Worm (Caenorhabditis elegans) whole organism, late embryonic: ENCODE results near the gene dbl-1.
A peak's percentile ranks its signal among the peaks of the same experiment; 100 is the strongest.

ENCODE experiments used
- C08G9.2 ChIP-seq: sonication (generic microtip); optimal IDR thresholded peaks from 2 replicates; lab custom pipeline; 2016; ENCODE audit warnings: mild to moderate bottlenecking, missing genetic modification characterization, moderate library complexity, missing compliant biosample characterization
- F13H6.1 ChIP-seq: sonication (generic microtip); optimal IDR thresholded peaks from 2 replicates; lab custom pipeline; 2016; ENCODE audit warnings: missing genetic modification characterization, missing compliant biosample characterization
- K02D7.2 ChIP-seq: sonication (generic microtip); optimal IDR thresholded peaks from 2 replicates; lab custom pipeline; 2017; ENCODE audit warnings: mild to moderate bottlenecking, missing genetic modification characterization, missing compliant biosample characterization
- T23F11.4 ChIP-seq: fragments of 200-800 bp; sonication (Bioruptor generic); optimal IDR thresholded peaks from 2 replicates; lab custom pipeline; 2018; ENCODE audit warnings: mild to moderate bottlenecking, missing genetic modification characterization, missing compliant biosample characterization
- ahr-1 ChIP-seq: sonication (generic microtip); optimal IDR thresholded peaks from 2 replicates; lab custom pipeline; 2016; ENCODE audit warnings: missing genetic modification characterization, missing compliant biosample characterization
- ceh-18 ChIP-seq: sonication (generic microtip); optimal IDR thresholded peaks from 2 replicates; lab custom pipeline; 2016; ENCODE audit warnings: missing genetic modification characterization, missing compliant biosample characterization
- ceh-19 ChIP-seq: fragments of 200-800 bp; sonication (Bioruptor generic); optimal IDR thresholded peaks from 2 replicates; lab custom pipeline; 2018; ENCODE audit warnings: mild to moderate bottlenecking, missing genetic modification characterization, missing compliant biosample characterization
- ceh-2 ChIP-seq: sonication (generic microtip); optimal IDR thresholded peaks from 2 replicates; lab custom pipeline; 2016; ENCODE audit warnings: missing genotype, missing genetic modification characterization, missing compliant biosample characterization
- ceh-22 ChIP-seq: sonication (generic microtip); optimal IDR thresholded peaks from 2 replicates; lab custom pipeline; 2017; ENCODE audit warnings: missing biosample characterization, missing genetic modification characterization
- ceh-30 ChIP-seq: fragments of 150-350 bp; optimal IDR thresholded peaks from 2 replicates; lab custom pipeline; 2014; ENCODE audit warnings: missing biosample characterization, missing genetic modification characterization
- ceh-31 ChIP-seq: sonication (generic microtip); optimal IDR thresholded peaks from 2 replicates; lab custom pipeline; 2016; ENCODE audit warnings: missing genetic modification characterization, missing compliant biosample characterization
- ceh-34 ChIP-seq: sonication (generic microtip); optimal IDR thresholded peaks from 2 replicates; lab custom pipeline; 2016; ENCODE audit warnings: mild to moderate bottlenecking, missing genetic modification characterization, missing compliant biosample characterization
- ceh-6 ChIP-seq: fragments of 200-800 bp; sonication (Bioruptor generic); optimal IDR thresholded peaks from 2 replicates; lab custom pipeline; 2018; ENCODE audit warnings: mild to moderate bottlenecking, missing genetic modification characterization, missing compliant biosample characterization
- dve-1 ChIP-seq: sonication (generic microtip); optimal IDR thresholded peaks from 2 replicates; lab custom pipeline; 2017; ENCODE audit warnings: antibody characterized with exemption, mild to moderate bottlenecking, missing genetic modification characterization, missing compliant biosample characterization
- ets-4 ChIP-seq: sonication (generic microtip); optimal IDR thresholded peaks from 2 replicates; lab custom pipeline; 2016; ENCODE audit warnings: missing genetic modification characterization, missing compliant biosample characterization
- fax-1 ChIP-seq: sonication (generic microtip); optimal IDR thresholded peaks from 2 replicates; lab custom pipeline; 2016; ENCODE audit warnings: missing genotype, missing genetic modification characterization, missing compliant biosample characterization
- fkh-6 ChIP-seq: sonication (generic microtip); optimal IDR thresholded peaks from 2 replicates; lab custom pipeline; 2016; ENCODE audit warnings: missing genetic modification characterization, missing compliant biosample characterization
- hlh-30 ChIP-seq: sonication (generic microtip); optimal IDR thresholded peaks from 2 replicates; lab custom pipeline; 2017; ENCODE audit warnings: antibody characterized with exemption, missing genetic modification characterization, missing compliant biosample characterization; ENCODE audit not compliant: insufficient read depth
- hlh-8 ChIP-seq: sonication (generic microtip); optimal IDR thresholded peaks from 2 replicates; lab custom pipeline; 2016; ENCODE audit warnings: missing genotype, missing genetic modification characterization, missing compliant biosample characterization
- mec-3 ChIP-seq: sonication (generic microtip); optimal IDR thresholded peaks from 2 replicates; lab custom pipeline; 2016; ENCODE audit warnings: borderline replicate concordance, missing genetic modification characterization, missing compliant biosample characterization
- nhr-232 ChIP-seq: sonication (generic microtip); optimal IDR thresholded peaks from 2 replicates; lab custom pipeline; 2016; ENCODE audit warnings: missing genetic modification characterization, missing compliant biosample characterization
- pat-9 ChIP-seq: fragments of 200-800 bp; sonication (Bioruptor generic); optimal IDR thresholded peaks from 2 replicates; lab custom pipeline; 2018; ENCODE audit warnings: mild to moderate bottlenecking, missing genetic modification characterization, moderate library complexity, missing compliant biosample characterization
- ref-2 ChIP-seq: sonication (generic microtip); optimal IDR thresholded peaks from 2 replicates; lab custom pipeline; 2016; ENCODE audit warnings: missing genetic modification characterization, missing compliant biosample characterization
- rnt-1 ChIP-seq: sonication (generic microtip); optimal IDR thresholded peaks from 2 replicates; lab custom pipeline; 2016; ENCODE audit warnings: missing genetic modification characterization, missing compliant biosample characterization
- sox-2 ChIP-seq: fragments of 200-800 bp; sonication (Bioruptor generic); IDR thresholded peaks from 2 replicates; pipeline ENCODE4 v1.3.6; 2022; ENCODE audit warnings: missing genetic modification reagents, missing genetic modification characterization, missing compliant biosample characterization
- syd-9 ChIP-seq: sonication (generic microtip); optimal IDR thresholded peaks from 2 replicates; lab custom pipeline; 2016; ENCODE audit warnings: mild to moderate bottlenecking, missing genetic modification characterization, moderate library complexity, missing compliant biosample characterization
- tbx-2 ChIP-seq: sonication (generic microtip); optimal IDR thresholded peaks from 2 replicates; lab custom pipeline; 2016; ENCODE audit warnings: missing genetic modification characterization, missing compliant biosample characterization
- tbx-7 ChIP-seq: sonication (generic microtip); optimal IDR thresholded peaks from 2 replicates; lab custom pipeline; 2016; ENCODE audit warnings: missing genotype, missing genetic modification characterization, missing compliant biosample characterization
- ttx-3 ChIP-seq: sonication (generic microtip); optimal IDR thresholded peaks from 2 replicates; lab custom pipeline; 2016; ENCODE audit warnings: missing genetic modification reagents, missing genetic modification characterization, missing compliant biosample characterization
- unc-42 ChIP-seq: sonication (generic microtip); optimal IDR thresholded peaks from 2 replicates; lab custom pipeline; 2016; ENCODE audit warnings: missing genotype, missing genetic modification characterization, missing compliant biosample characterization
- unc-55 ChIP-seq: sonication (generic microtip); optimal IDR thresholded peaks from 2 replicates; lab custom pipeline; 2017; ENCODE audit warnings: missing biosample characterization, missing genetic modification reagents, missing genetic modification characterization
- unc-86 ChIP-seq: sonication (generic microtip); optimal IDR thresholded peaks from 2 replicates; lab custom pipeline; 2016; ENCODE audit warnings: missing genetic modification characterization, missing compliant biosample characterization
- zip-5 ChIP-seq: sonication (generic microtip); optimal IDR thresholded peaks from 2 replicates; lab custom pipeline; 2016; ENCODE audit warnings: missing genetic modification characterization, missing compliant biosample characterization
- ztf-16 ChIP-seq: sonication (generic microtip); optimal IDR thresholded peaks from 2 replicates; lab custom pipeline; 2017; ENCODE audit warnings: missing genetic modification characterization, missing compliant biosample characterization

The dbl-1 gene

ce11 chrV:6768452-6768929 is 10.6 kb downstream of the dbl-1 start, which contains the start of the genes T25F10.1 and clik-1:
Gene T25F10.1 (plus strand): TSS chrV:6768502.
Gene clik-1 (minus strand): TSS chrV:6768732.
- peak; percentile 7 for TF ChIP-seq unc-55
- TF ChIP-seq ceh-31, result no peak
- peak; percentile 41 for TF ChIP-seq ceh-34
- no peak for TF ChIP-seq ztf-16 (tag; lab: Kevin White, UChicago)
- peak; percentile 19 for TF ChIP-seq F13H6.1 (tag; lab: Kevin White, UChicago)
- peak; percentile 65 for TF ChIP-seq rnt-1
- peak; percentile 89 for TF ChIP-seq ceh-18

ce11 chrV:6769440-6769839 is 11.5 kb downstream of the dbl-1 start:
- no peak for TF ChIP-seq pat-9 (tag; lab: Kevin White, UChicago)
- TF ChIP-seq ceh-34, result no peak
- no peak for TF ChIP-seq hlh-8 (tag; lab: Kevin White, UChicago)
- no peak for TF ChIP-seq zip-5 (tag; lab: Kevin White, UChicago)
- TF ChIP-seq mec-3 (tag; lab: Kevin White, UChicago), result no peak
- no peak for TF ChIP-seq unc-42 (tag; lab: Kevin White, UChicago)
- no peak for TF ChIP-seq nhr-232 (tag; lab: Kevin White, UChicago)
- no peak for TF ChIP-seq ttx-3 (tag; lab: Kevin White, UChicago)
- TF ChIP-seq tbx-7 (tag; lab: Kevin White, UChicago), result no peak
- TF ChIP-seq tbx-2 (tag; lab: Kevin White, UChicago), result no peak
- no peak for TF ChIP-seq K02D7.2 (tag; lab: Kevin White, UChicago)
- no peak for TF ChIP-seq ceh-31
- no peak for TF ChIP-seq T23F11.4
- no peak for TF ChIP-seq fkh-6 (tag; lab: Kevin White, UChicago)
- TF ChIP-seq ets-4 (tag; lab: Kevin White, UChicago), result no peak

ce11 chrV:6771645-6772044 is 13.7 kb downstream of the dbl-1 start, which contains the start of gene srh-30:
Gene srh-30 (minus strand): TSS chrV:6771745.
- TF ChIP-seq C08G9.2 (tag; lab: Kevin White, UChicago) (no peak), ref-2 (tag; lab: Kevin White, UChicago) (no peak)

ce11 chrV:6773735-6774134 is 15.8 kb downstream of the dbl-1 start, which contains the start of gene ZC404.16:
Gene ZC404.16 (minus strand): TSS chrV:6773835.
- TF ChIP-seq hlh-8 (tag; lab: Kevin White, UChicago), result no peak
- no peak for TF ChIP-seq tbx-7 (tag; lab: Kevin White, UChicago)
- no peak for TF ChIP-seq fax-1 (tag; lab: Kevin White, UChicago)
- no peak for TF ChIP-seq hlh-30
- TF ChIP-seq zip-5 (tag; lab: Kevin White, UChicago), result no peak
- no peak for TF ChIP-seq pat-9 (tag; lab: Kevin White, UChicago)
- TF ChIP-seq ceh-2, result no peak
- no peak for TF ChIP-seq unc-86 (tag; lab: Kevin White, UChicago)
- no peak for TF ChIP-seq tbx-2 (tag; lab: Kevin White, UChicago)
- no peak for TF ChIP-seq ceh-6 (GFP tag; lab: Kevin White, UChicago)
- TF ChIP-seq ttx-3 (tag; lab: Kevin White, UChicago), result no peak

ce11 chrV:6775708-6776107 is 17.8 kb downstream of the dbl-1 start, which contains the start of gene srh-28:
Gene srh-28 (minus strand): TSS chrV:6775808.
- TF ChIP-seq ceh-30 (no peak), ahr-1 (tag; lab: Kevin White, UChicago) (no peak), dve-1 (tag; lab: Kevin White, UChicago) (no peak), ceh-22 (tag; lab: Kevin White, UChicago) (no peak), nhr-232 (tag; lab: Kevin White, UChicago) (no peak), ceh-19 (no peak)

ce11 chrV:6778457-6778856 is 20.5 kb downstream of the dbl-1 start:
- TF ChIP-seq syd-9 (tag; lab: Kevin White, UChicago), result no peak
- no peak for TF ChIP-seq ceh-2
- no peak for TF ChIP-seq sox-2
